Fruit fly (Drosophila melanogaster) whole organism, embryonic: ENCODE measurements around the gene Gem3.

Source experiments
- CG10274 ChIP-seq: fragments of 200-800 bp; sonication (Bioruptor generic); optimal IDR thresholded peaks from 3 replicates; lab custom pipeline; 2017; ENCODE audit warnings: missing biosample characterization, mild to moderate bottlenecking, missing genetic modification characterization
- CG11085 ChIP-seq: fragments of 200-800 bp; sonication (Bioruptor generic); IDR thresholded peaks from 2 replicates; pipeline ENCODE4 v1.3.6; 2022; ENCODE audit warnings: missing biosample characterization, missing genetic modification characterization
- CG11398 ChIP-seq: fragments of 200-800 bp; sonication (Bioruptor generic); optimal IDR thresholded peaks from 2 replicates; lab custom pipeline; 2016; ENCODE audit warnings: missing biosample characterization, missing genetic modification characterization
- CG11504 ChIP-seq: fragments of 200-800 bp; sonication (Bioruptor generic); optimal IDR thresholded peaks from 3 replicates; lab custom pipeline; 2019; ENCODE audit warnings: missing biosample characterization, mild to moderate bottlenecking, missing genetic modification characterization, moderate library complexity
- CG11560 ChIP-seq: fragments of 200-800 bp; sonication (Bioruptor generic); IDR thresholded peaks from 3 replicates; pipeline ENCODE4 v1.3.6; 2022; ENCODE audit warnings: missing biosample characterization, missing genetic modification characterization
- CG13123 ChIP-seq: fragments of 200-800 bp; sonication (Bioruptor generic); optimal IDR thresholded peaks from 2 replicates; lab custom pipeline; 2016; ENCODE audit warnings: missing biosample characterization, missing genetic modification characterization
- CG13424 ChIP-seq: fragments of 200-800 bp; sonication (Bioruptor generic); optimal IDR thresholded peaks from 2 replicates; lab custom pipeline; 2019; ENCODE audit warnings: missing biosample characterization, mild to moderate bottlenecking, missing genetic modification characterization, moderate library complexity
- CG13775 ChIP-seq: fragments of 200-800 bp; sonication (Bioruptor generic); optimal IDR thresholded peaks from 3 replicates; lab custom pipeline; 2017; ENCODE audit warnings: missing biosample characterization, mild to moderate bottlenecking, missing genetic modification characterization
- CG13894 ChIP-seq: fragments of 200-800 bp; sonication (Bioruptor generic); optimal IDR thresholded peaks from 3 replicates; lab custom pipeline; 2018; ENCODE audit warnings: missing biosample characterization, mild to moderate bottlenecking, missing genetic modification characterization, moderate library complexity
- CG17328 ChIP-seq: fragments of 200-800 bp; sonication (Bioruptor generic); IDR thresholded peaks from 2 replicates; pipeline ENCODE4 v1.3.6; 2022; ENCODE audit warnings: missing biosample characterization, missing genetic modification characterization
- CG17612 ChIP-seq: fragments of 200-800 bp; sonication (Bioruptor generic); IDR thresholded peaks from 2 replicates; pipeline ENCODE4 v1.3.6; 2022; ENCODE audit warnings: missing biosample characterization, missing genetic modification characterization
- CG18599 ChIP-seq: fragments of 200-800 bp; sonication (Bioruptor generic); optimal IDR thresholded peaks from 3 replicates; lab custom pipeline; 2017; ENCODE audit warnings: missing biosample characterization, missing genetic modification characterization, mild to moderate bottlenecking, moderate library complexity, missing genetic modification reagents
- CG18764 ChIP-seq: fragments of 200-800 bp; sonication (Bioruptor generic); optimal IDR thresholded peaks from 3 replicates; lab custom pipeline; 2016; ENCODE audit warnings: missing biosample characterization, missing genetic modification characterization
- CG2129 ChIP-seq: fragments of 200-800 bp; sonication (Bioruptor generic); IDR thresholded peaks from 2 replicates; pipeline ENCODE4 v1.3.6; 2022; ENCODE audit warnings: missing biosample characterization, missing genetic modification characterization; ENCODE audit not compliant: partially characterized antibody
- CG2678 ChIP-seq: fragments of 200-800 bp; sonication (Bioruptor generic); optimal IDR thresholded peaks from 3 replicates; lab custom pipeline; 2019; ENCODE audit warnings: missing biosample characterization, mild to moderate bottlenecking, missing genetic modification characterization, moderate library complexity
- CG2712 ChIP-seq: fragments of 200-800 bp; optimal IDR thresholded peaks from 3 replicates; lab custom pipeline; 2019; ENCODE audit warnings: missing biosample characterization, mild to moderate bottlenecking, missing genetic modification characterization, moderate library complexity
- CG4404 ChIP-seq: fragments of 200-800 bp; sonication (Bioruptor generic); IDR thresholded peaks from 2 replicates; pipeline ENCODE4 v1.3.6; 2022; ENCODE audit warnings: missing biosample characterization, missing genetic modification characterization
- CG4730 ChIP-seq: fragments of 200-800 bp; sonication (Bioruptor generic); IDR thresholded peaks from 2 replicates; pipeline ENCODE4 v1.3.6; 2022; ENCODE audit warnings: missing biosample characterization, missing genetic modification characterization
- CG7556 ChIP-seq: fragments of 200-800 bp; sonication (Bioruptor generic); optimal IDR thresholded peaks from 2 replicates; lab custom pipeline; 2017; ENCODE audit warnings: missing biosample characterization, mild to moderate bottlenecking, missing genetic modification characterization
- CG7839 ChIP-seq: fragments of 200-800 bp; sonication (Bioruptor generic); optimal IDR thresholded peaks from 3 replicates; lab custom pipeline; 2018; ENCODE audit warnings: missing biosample characterization, mild to moderate bottlenecking, missing genetic modification characterization, moderate library complexity
- CG9797 ChIP-seq: fragments of 200-800 bp; sonication (Bioruptor generic); optimal IDR thresholded peaks from 3 replicates; lab custom pipeline; 2018; ENCODE audit warnings: missing biosample characterization, mild to moderate bottlenecking, missing genetic modification characterization
- Fer1 ChIP-seq: fragments of 200-800 bp; sonication (Bioruptor generic); optimal IDR thresholded peaks from 2 replicates; lab custom pipeline; 2017; ENCODE audit warnings: missing biosample characterization, mild to moderate bottlenecking, missing genetic modification characterization
- HLHmδ ChIP-seq: fragments of 200-800 bp; sonication (Bioruptor generic); optimal IDR thresholded peaks from 2 replicates; lab custom pipeline; 2018; ENCODE audit warnings: missing biosample characterization, mild to moderate bottlenecking, missing genetic modification characterization, moderate library complexity
- Lpt ChIP-seq: fragments of >200 bp; optimal IDR thresholded peaks from 2 replicates; lab custom pipeline; 2018; ENCODE audit warnings: missing biosample characterization, missing genetic modification characterization
- Max ChIP-seq: fragments of 200-800 bp; sonication (Bioruptor generic); optimal IDR thresholded peaks from 2 replicates; lab custom pipeline; 2016; ENCODE audit warnings: missing biosample characterization, mild to moderate bottlenecking, missing genetic modification characterization
- Meics ChIP-seq: fragments of 200-800 bp; sonication (Bioruptor generic); optimal IDR thresholded peaks from 2 replicates; lab custom pipeline; 2017; ENCODE audit warnings: missing biosample characterization, mild to moderate bottlenecking, missing genetic modification characterization
- Mes4 ChIP-seq: fragments of 200-800 bp; sonication (Bioruptor generic); optimal IDR thresholded peaks from 2 replicates; lab custom pipeline; 2016; ENCODE audit warnings: missing biosample characterization, missing genetic modification characterization
- PHDP ChIP-seq: fragments of 200-800 bp; sonication (Bioruptor generic); optimal IDR thresholded peaks from 3 replicates; lab custom pipeline; 2018; ENCODE audit warnings: missing biosample characterization, mild to moderate bottlenecking, missing genetic modification characterization, moderate library complexity
- Side ChIP-seq: fragments of 200-800 bp; sonication (Bioruptor generic); optimal IDR thresholded peaks from 2 replicates; lab custom pipeline; 2016; ENCODE audit warnings: missing biosample characterization, missing genetic modification characterization
- Sin3A ChIP-seq: fragments of >200 bp; optimal IDR thresholded peaks from 2 replicates; lab custom pipeline; 2018
- Sox102F ChIP-seq: fragments of 200-800 bp; sonication (Bioruptor generic); optimal IDR thresholded peaks from 2 replicates; lab custom pipeline; 2018; ENCODE audit warnings: missing biosample characterization, mild to moderate bottlenecking, missing genetic modification characterization, moderate library complexity
- Vsx1 ChIP-seq: fragments of 200-800 bp; sonication (Bioruptor generic); optimal IDR thresholded peaks from 2 replicates; lab custom pipeline; 2017; ENCODE audit warnings: missing biosample characterization, mild to moderate bottlenecking, missing genetic modification characterization, missing genetic modification reagents
- chif ChIP-seq, 2 experiments: fragments of 200-800 bp; sonication (Bioruptor generic); optimal IDR thresholded peaks; 3 replicates each; lab custom pipeline; 2016; ENCODE audit warnings: missing biosample characterization in 2 of 2, missing genetic modification characterization in 2 of 2
- cwo ChIP-seq: fragments of 200-800 bp; sonication (Bioruptor generic); optimal IDR thresholded peaks from 3 replicates; lab custom pipeline; 2017; ENCODE audit warnings: missing biosample characterization, missing genetic modification characterization, mild to moderate bottlenecking, moderate library complexity, missing genetic modification reagents
- dmrt99B ChIP-seq: fragments of 200-800 bp; sonication (Bioruptor generic); optimal IDR thresholded peaks from 2 replicates; lab custom pipeline; 2018; ENCODE audit warnings: missing biosample characterization, mild to moderate bottlenecking, missing genetic modification characterization, moderate library complexity
- dysf ChIP-seq: fragments of 200-800 bp; sonication (Bioruptor generic); IDR thresholded peaks from 3 replicates; pipeline ENCODE4 v1.3.6; 2022; ENCODE audit warnings: missing biosample characterization, missing genetic modification characterization
- gem ChIP-seq: fragments of 200-800 bp; sonication (Bioruptor generic); optimal IDR thresholded peaks from 2 replicates; lab custom pipeline; 2019; ENCODE audit warnings: missing biosample characterization, mild to moderate bottlenecking, missing genetic modification characterization, moderate library complexity
- grau ChIP-seq: fragments of 200-800 bp; optimal IDR thresholded peaks from 3 replicates; lab custom pipeline; 2019; ENCODE audit warnings: missing biosample characterization, mild to moderate bottlenecking, missing genetic modification characterization, moderate library complexity
- ind ChIP-seq: fragments of 200-800 bp; sonication (Bioruptor generic); optimal IDR thresholded peaks from 3 replicates; lab custom pipeline; 2016; ENCODE audit warnings: missing biosample characterization, missing genetic modification characterization
- lab ChIP-seq: fragments of 200-800 bp; sonication (Bioruptor generic); optimal IDR thresholded peaks from 3 replicates; lab custom pipeline; 2017; ENCODE audit warnings: missing biosample characterization, missing genetic modification characterization, mild to moderate bottlenecking, moderate library complexity, missing genetic modification reagents
- lmd ChIP-seq: fragments of 200-800 bp; sonication (Bioruptor generic); IDR thresholded peaks from 2 replicates; pipeline ENCODE4 v1.3.6; 2022; ENCODE audit warnings: missing biosample characterization, missing genetic modification characterization
- lov ChIP-seq, 2 experiments: fragments of 200-800 bp in 1 of 2; fragments of >200 bp in 1 of 2; sonication (Bioruptor generic) in 1 of 2; IDR thresholded peaks in 1 of 2; optimal IDR thresholded peaks in 1 of 2; 2 replicates in 1 of 2; 3 replicates in 1 of 2; pipeline versions ENCODE4 v1.3.6 to Lab custom; 2017 to 2022; ENCODE audit warnings: missing biosample characterization in 1 of 2, missing genetic modification characterization in 1 of 2
- nerfin-2 ChIP-seq: fragments of 200-800 bp; sonication (Bioruptor generic); IDR thresholded peaks from 2 replicates; pipeline ENCODE4 v1.3.6; 2022; ENCODE audit warnings: missing biosample characterization, missing genetic modification characterization; ENCODE audit not compliant: partially characterized antibody
- repo ChIP-seq: fragments of 200-800 bp; sonication (Bioruptor generic); optimal IDR thresholded peaks from 2 replicates; lab custom pipeline; 2016; ENCODE audit warnings: missing biosample characterization, missing genetic modification characterization
- salm ChIP-seq: fragments of 200-800 bp; sonication (Bioruptor generic); optimal IDR thresholded peaks from 2 replicates; lab custom pipeline; 2018; ENCODE audit warnings: missing biosample characterization, mild to moderate bottlenecking, missing genetic modification characterization
- sens ChIP-seq: fragments of 200-800 bp; sonication (Bioruptor generic); peaks from one replicate; lab custom pipeline; 2016; ENCODE audit warnings: missing biosample characterization, missing genetic modification characterization
- slbo ChIP-seq: fragments of 200-800 bp; sonication (Bioruptor generic); IDR thresholded peaks from 2 replicates; pipeline ENCODE4 v1.3.6; 2022; ENCODE audit warnings: missing biosample characterization, missing genetic modification characterization
- tap ChIP-seq: fragments of 200-800 bp; optimal IDR thresholded peaks from 3 replicates; lab custom pipeline; 2019; ENCODE audit warnings: missing biosample characterization, mild to moderate bottlenecking, missing genetic modification characterization, moderate library complexity
- tin ChIP-seq: fragments of 200-800 bp; sonication (Bioruptor generic); optimal IDR thresholded peaks from 3 replicates; lab custom pipeline; 2016; ENCODE audit warnings: missing biosample characterization, missing genetic modification characterization

The Gem3 gene

DNA sequence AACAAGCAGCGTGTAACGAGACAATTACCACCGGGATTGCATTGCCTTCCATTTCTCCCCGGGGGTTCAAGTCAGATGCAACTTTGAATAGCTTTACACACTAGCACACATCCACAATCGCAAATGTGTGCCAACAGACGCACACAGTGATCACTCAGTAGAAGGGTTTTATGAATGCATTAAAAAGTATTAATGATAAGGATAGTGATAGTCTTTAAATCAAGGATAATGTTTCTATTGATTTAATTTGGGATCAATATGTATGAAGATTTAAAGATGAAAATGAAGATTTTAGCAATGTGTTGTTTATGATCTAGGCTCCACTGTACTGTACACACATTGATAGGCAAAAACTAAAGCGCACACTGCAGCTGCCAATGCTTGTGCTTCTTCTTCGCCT is 41.7 kb upstream of the Gem3 start (continued):
- TF ChIP-seq sens (GFP tag; lab: Kevin White, UChicago) (peak; percentile 27), CG11560 (tag; lab: Robert Waterston, UW) (no peak), CG2712 (peak; percentile 8), chif (GFP tag; optimal IDR thresholded peaks at IDR 0.05; lab: Kevin White, UChicago) (no peak), lmd (0 out of 2 replicates have a peak, but pooled peaks have one; percentile 8), tin (GFP tag; lab: Kevin White, UChicago) (no peak), salm (tag; lab: Kevin White, UChicago) (no peak), CG13123 (no peak), CG4404 (no peak), CG17328 (GFP tag; lab: Robert Waterston, UW) (peak; percentile 13; the same call in 1 of the 2 replicates), CG18764 (GFP tag; lab: Kevin White, UChicago) (no peak), repo (GFP tag; lab: Kevin White, UChicago) (no peak), gem (tag; lab: Kevin White, UChicago) (peak; percentile 22), CG2129 (no peak), Side (GFP tag; lab: Kevin White, UChicago) (no peak), Max (GFP tag; lab: Kevin White, UChicago) (no peak), lov (optimal IDR thresholded peaks at IDR 0.05; lab: Kevin White, UChicago) (no peak), lov (GFP tag; IDR thresholded peaks at IDR 0.05; lab: Robert Waterston, UW) (no peak), CG13775 (no peak), CG10274 (GFP tag; lab: Kevin White, UChicago) (no peak), Sin3A (lab: Kevin White, UChicago) (no peak), CG4730 (GFP tag; lab: Robert Waterston, UW) (0 out of 2 replicates have a peak, but pooled peaks have one; percentile 7), nerfin-2 (GFP tag; lab: Robert Waterston, UW) (no peak), tap (tag; lab: Kevin White, UChicago) (no peak), HLHmδ (GFP tag; lab: Kevin White, UChicago) (no peak), Mes4 (GFP tag; lab: Kevin White, UChicago) (no peak), Lpt (GFP tag; lab: Kevin White, UChicago) (no peak), dysf (GFP tag; lab: Robert Waterston, UW) (no peak)

DNA sequence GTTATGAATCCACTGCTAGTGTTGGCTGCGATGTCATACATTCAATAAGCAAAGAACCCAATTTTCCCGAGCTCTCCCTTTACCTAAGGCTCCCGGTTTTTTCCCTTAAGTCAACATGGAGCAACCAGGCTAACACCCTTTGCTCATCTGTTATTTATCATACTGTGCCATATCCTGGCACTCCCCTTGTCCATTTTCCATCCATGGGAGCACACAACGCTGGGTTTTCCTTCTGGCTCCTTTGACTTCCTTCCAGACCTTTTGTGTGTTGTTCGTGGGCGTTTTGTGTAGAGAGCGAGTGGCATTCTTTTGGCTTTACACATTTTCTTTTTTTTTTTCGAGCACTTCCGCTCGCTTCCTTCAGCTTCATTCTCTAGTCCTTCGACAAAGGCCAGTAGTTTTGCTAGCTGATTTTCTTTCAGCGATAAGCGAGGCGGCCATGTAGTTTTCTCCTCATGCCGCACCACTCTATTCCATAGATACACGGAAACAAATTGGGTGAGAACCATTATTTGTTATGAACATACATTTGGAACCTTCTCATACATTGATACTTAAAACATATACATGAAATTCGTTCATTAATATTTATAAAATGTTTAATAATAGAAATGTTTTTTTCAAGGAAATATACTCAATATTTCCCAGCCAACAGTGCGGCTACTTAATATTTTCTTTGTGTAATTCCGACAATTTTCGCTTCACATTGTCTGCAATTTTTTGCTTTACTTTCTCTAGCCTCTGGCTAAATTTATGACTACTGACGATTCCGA is 33.2 kb upstream of the Gem3 start:
- peak; percentile 40 for TF ChIP-seq CG2678 (tag; lab: Kevin White, UChicago)
- TF ChIP-seq PHDP = peak; percentile 5
- TF ChIP-seq cwo (GFP tag; lab: Kevin White, UChicago) = peak; percentile 2
- TF ChIP-seq CG11398 = no peak
- no peak for TF ChIP-seq CG9797 (GFP tag; lab: Kevin White, UChicago)
- no peak for TF ChIP-seq Vsx1 (GFP tag; lab: Kevin White, UChicago)
- peak; percentile 32 for TF ChIP-seq Fer1 (GFP tag; lab: Kevin White, UChicago)
- peak; percentile 37 for TF ChIP-seq CG11504 (tag; lab: Kevin White, UChicago)
- peak; percentile 40 for TF ChIP-seq gem (tag; lab: Kevin White, UChicago)
- TF ChIP-seq CG13894 (tag; lab: Kevin White, UChicago) = peak; percentile 94
- peak; percentile 49 for TF ChIP-seq lab (GFP tag; lab: Kevin White, UChicago)
- TF ChIP-seq dysf (GFP tag; lab: Robert Waterston, UW) = peak; percentile 22; the same call in 1 of the 3 replicates
- TF ChIP-seq grau (tag; lab: Kevin White, UChicago) = peak; percentile 36
- peak; percentile 0 for TF ChIP-seq ind (GFP tag; lab: Kevin White, UChicago)
- TF ChIP-seq CG17612 (GFP tag; lab: Robert Waterston, UW) = no peak
- peak; percentile 51 for TF ChIP-seq CG7556 (GFP tag; lab: Kevin White, UChicago)
- peak; percentile 34 for TF ChIP-seq Meics (GFP tag; lab: Kevin White, UChicago)
- peak; percentile 28; the same call in 1 of the 2 replicates for TF ChIP-seq slbo (GFP tag; lab: Robert Waterston, UW)
- TF ChIP-seq Sox102F (GFP tag; lab: Kevin White, UChicago) = peak; percentile 13
- peak; percentile 33 for TF ChIP-seq dmrt99B
- peak; percentile 68 for TF ChIP-seq CG18599 (GFP tag; lab: Kevin White, UChicago)
- peak; percentile 26 for TF ChIP-seq CG13424
- TF ChIP-seq CG11085 (GFP tag; lab: Robert Waterston, UW) = no peak
- peak; percentile 21 for TF ChIP-seq CG7839
